Worm (Caenorhabditis elegans): Measurements from ENCODE around the gene R102.4.

ce11 chrIV:10682155-10682749 is 12.9 kb downstream of the R102.4 start, which contains the start of gene fmo-2:
- TF ChIP-seq W03F9.2 (tag; optimal IDR thresholded peaks at IDR 0.05): no peak
- no peak for TF ChIP-seq him-1 (tag; optimal IDR thresholded peaks at IDR 0.05)
- TF ChIP-seq dao-5 (tag; optimal IDR thresholded peaks at IDR 0.05): no peak
